Worm (Caenorhabditis elegans) whole organism, L4 larva: ENCODE results near the gene gyf-1.
A peak's percentile ranks its signal among the peaks of the same experiment; 100 is the strongest.

Experiments
- F26F4.8 ChIP-seq: fragments of 200-800 bp; sonication (Bioruptor generic); conservative IDR thresholded peaks from 2 replicates; pipeline ENCODE4 v1.3.6; 2022; ENCODE audit warnings: missing genetic modification characterization, missing compliant biosample characterization
- R02D3.7 ChIP-seq: fragments of 150-350 bp; sonication (generic microtip); optimal IDR thresholded peaks from 3 replicates; lab custom pipeline; 2014; ENCODE audit warnings: missing biosample characterization, missing genetic modification characterization
- T26A8.4 ChIP-seq: fragments of 200-800 bp; sonication (Bioruptor generic); IDR thresholded peaks from 2 replicates; pipeline ENCODE4 v1.3.6; 2022; ENCODE audit warnings: missing genetic modification characterization, missing compliant biosample characterization
- ZK337.2 ChIP-seq: fragments of 200-800 bp; sonication (Bioruptor generic); IDR thresholded peaks from 2 replicates; pipeline ENCODE4 v1.3.6; 2022; ENCODE audit warnings: missing genetic modification reagents, missing genetic modification characterization, missing compliant biosample characterization
- aha-1 ChIP-seq: fragments of 150-350 bp; peaks from one replicate; lab custom pipeline; 2014; ENCODE audit warnings: missing biosample characterization, missing genetic modification characterization
- ama-1 ChIP-seq: fragments of 150-350 bp; optimal IDR thresholded peaks from 2 replicates; lab custom pipeline; 2014; ENCODE audit warnings: inconsistent platforms, mixed read lengths
- attf-4 ChIP-seq: sonication (generic microtip); optimal IDR thresholded peaks from 3 replicates; lab custom pipeline; 2017; ENCODE audit warnings: missing biosample characterization, missing genetic modification characterization
- ceh-20 ChIP-seq: fragments of 200-800 bp; sonication (Bioruptor generic); IDR thresholded peaks from 2 replicates; pipeline ENCODE4 v1.3.6; 2022; ENCODE audit warnings: missing genetic modification reagents, missing genetic modification characterization, missing compliant biosample characterization
- ceh-28 ChIP-seq: fragments of 150-350 bp; optimal IDR thresholded peaks from 2 replicates; lab custom pipeline; 2014; ENCODE audit warnings: missing biosample characterization, missing genetic modification reagents, missing genetic modification characterization
- ceh-82 ChIP-seq: sonication (generic microtip); optimal IDR thresholded peaks from 2 replicates; lab custom pipeline; 2017; ENCODE audit warnings: missing biosample characterization, missing genetic modification characterization
- cey-2 ChIP-seq: sonication (generic microtip); optimal IDR thresholded peaks from 3 replicates; lab custom pipeline; 2017; ENCODE audit warnings: missing genetic modification characterization, mild to moderate bottlenecking, missing compliant biosample characterization, antibody characterized with exemption, borderline replicate concordance; ENCODE audit not compliant: insufficient read depth
- daf-16 ChIP-seq, 3 experiments: sonication (generic microtip); optimal IDR thresholded peaks; 2 replicates each; lab custom pipeline; 2016 to 2017; ENCODE audit warnings: missing genetic modification characterization in 3 of 3, missing genetic modification reagents in 3 of 3, mild to moderate bottlenecking in 2 of 3, missing compliant biosample characterization in 2 of 3, missing biosample characterization in 1 of 3, moderate library complexity in 1 of 3
- dmd-9 ChIP-seq: fragments of 200-800 bp; sonication (Bioruptor generic); IDR thresholded peaks from 2 replicates; pipeline ENCODE4 v1.3.6; 2022; ENCODE audit warnings: missing genetic modification reagents, missing genetic modification characterization, missing compliant biosample characterization
- dve-1 ChIP-seq: sonication (generic microtip); optimal IDR thresholded peaks from 2 replicates; lab custom pipeline; 2017; ENCODE audit warnings: antibody characterized with exemption, mild to moderate bottlenecking, missing genetic modification characterization, missing compliant biosample characterization; ENCODE audit not compliant: insufficient read depth
- fos-1 ChIP-seq: fragments of 150-350 bp; optimal IDR thresholded peaks from 2 replicates; lab custom pipeline; 2014; ENCODE audit warnings: missing biosample characterization, missing genetic modification characterization
- hlh-30 ChIP-seq: sonication (generic microtip); optimal IDR thresholded peaks from 2 replicates; lab custom pipeline; 2017; ENCODE audit warnings: antibody characterized with exemption, mild to moderate bottlenecking, missing genetic modification characterization, missing compliant biosample characterization; ENCODE audit not compliant: insufficient read depth
- hmg-1.1 ChIP-seq: fragments of 200-800 bp; sonication (Bioruptor generic); IDR thresholded peaks from 2 replicates; pipeline ENCODE4 v1.3.6; 2022; ENCODE audit warnings: missing genetic modification reagents, missing genetic modification characterization, missing compliant biosample characterization
- jun-1 ChIP-seq: fragments of 150-350 bp; optimal IDR thresholded peaks from 2 replicates; lab custom pipeline; 2014; ENCODE audit warnings: missing biosample characterization, missing genetic modification reagents, missing genetic modification characterization
- lsy-2 ChIP-seq, 2 experiments: fragments of 150-350 bp in 1 of 2; sonication (generic microtip) in 1 of 2; optimal IDR thresholded peaks; 2 replicates each; lab custom pipeline; 2014 to 2017; ENCODE audit warnings: missing biosample characterization in 2 of 2, missing genetic modification characterization in 2 of 2
- mes-2 ChIP-seq: sonication (generic microtip); optimal IDR thresholded peaks from 2 replicates; lab custom pipeline; 2016; ENCODE audit warnings: missing genotype, mild to moderate bottlenecking, missing genetic modification characterization, missing compliant biosample characterization; ENCODE audit not compliant: poor library complexity, severe bottlenecking
- nhr-10 ChIP-seq: fragments of 150-350 bp; optimal IDR thresholded peaks from 2 replicates; lab custom pipeline; 2014; ENCODE audit warnings: missing biosample characterization, missing genetic modification characterization
- nhr-102 ChIP-seq: sonication (generic microtip); optimal IDR thresholded peaks from 2 replicates; lab custom pipeline; 2016; ENCODE audit warnings: mild to moderate bottlenecking, missing genetic modification characterization, moderate library complexity, missing compliant biosample characterization
- nhr-237 ChIP-seq: sonication (generic microtip); optimal IDR thresholded peaks from 2 replicates; lab custom pipeline; 2017; ENCODE audit warnings: missing biosample characterization, missing genetic modification characterization
- nhr-28 ChIP-seq: fragments of 150-350 bp; optimal IDR thresholded peaks from 2 replicates; lab custom pipeline; 2014; ENCODE audit warnings: missing biosample characterization, missing genetic modification characterization
- nhr-41 ChIP-seq: fragments of 200-800 bp; sonication (Bioruptor generic); IDR thresholded peaks from 2 replicates; pipeline ENCODE4 v1.3.6; 2022; ENCODE audit warnings: missing genetic modification reagents, missing genetic modification characterization, missing compliant biosample characterization
- nhr-48 ChIP-seq: sonication (generic microtip); optimal IDR thresholded peaks from 2 replicates; lab custom pipeline; 2016; ENCODE audit warnings: mild to moderate bottlenecking, missing genetic modification characterization, missing compliant biosample characterization
- nhr-76 ChIP-seq: fragments of 150-350 bp; optimal IDR thresholded peaks from 2 replicates; lab custom pipeline; 2014; ENCODE audit warnings: missing biosample characterization, missing genetic modification characterization
- pha-4 ChIP-seq, 2 experiments: fragments of 150-350 bp in 1 of 2; fragments of 200-800 bp in 1 of 2; sonication (Bioruptor generic) in 1 of 2; IDR thresholded peaks in 1 of 2; optimal IDR thresholded peaks in 1 of 2; 2 replicates each; pipeline versions ENCODE4 v1.3.6 to Lab custom; 2014 to 2022; ENCODE audit warnings: missing genetic modification characterization in 2 of 2, missing genetic modification reagents in 2 of 2, missing biosample characterization in 1 of 2, missing compliant biosample characterization in 1 of 2
- php-3 ChIP-seq: fragments of 200-800 bp; sonication (Bioruptor generic); IDR thresholded peaks from 2 replicates; pipeline ENCODE4 v1.3.6; 2022; ENCODE audit warnings: missing genetic modification reagents, missing genetic modification characterization, missing compliant biosample characterization
- sdz-12 ChIP-seq: fragments of 200-800 bp; sonication (Bioruptor generic); optimal IDR thresholded peaks from 2 replicates; lab custom pipeline; 2018; ENCODE audit warnings: mild to moderate bottlenecking, missing genetic modification characterization, missing compliant biosample characterization
- snpc-1.2 ChIP-seq: fragments of 200-800 bp; sonication (Bioruptor generic); IDR thresholded peaks from 2 replicates; pipeline ENCODE4 v1.3.6; 2022; ENCODE audit warnings: missing genetic modification reagents, missing genetic modification characterization, missing compliant biosample characterization
- tra-1 ChIP-seq: fragments of 200-800 bp; sonication (Bioruptor generic); IDR thresholded peaks from 2 replicates; pipeline ENCODE4 v1.3.6; 2022; ENCODE audit warnings: missing genetic modification reagents, missing genetic modification characterization, missing compliant biosample characterization
- unc-130 ChIP-seq: sonication (generic microtip); optimal IDR thresholded peaks from 2 replicates; lab custom pipeline; 2016; ENCODE audit warnings: missing genetic modification reagents, missing genetic modification characterization, missing compliant biosample characterization
- unc-39 ChIP-seq: sonication (generic microtip); optimal IDR thresholded peaks from 2 replicates; lab custom pipeline; 2017; ENCODE audit warnings: missing biosample characterization, missing genetic modification characterization
- unc-62 ChIP-seq, 3 experiments: fragments of 150-350 bp in 1 of 3; sonication (generic microtip); optimal IDR thresholded peaks in 2 of 3; peaks in 1 of 3; 1 replicate in 1 of 3; 2 replicates in 2 of 3; lab custom pipeline; 2014 to 2017; ENCODE audit warnings: missing biosample characterization in 3 of 3, missing genetic modification characterization in 3 of 3, missing genetic modification reagents in 3 of 3, missing genotype in 1 of 3
- zfp-2 ChIP-seq: sonication (generic microtip); optimal IDR thresholded peaks from 2 replicates; lab custom pipeline; 2016; ENCODE audit warnings: mild to moderate bottlenecking, missing genetic modification characterization, missing compliant biosample characterization
- zip-2 ChIP-seq: fragments of 150-350 bp; optimal IDR thresholded peaks from 2 replicates; lab custom pipeline; 2014; ENCODE audit warnings: missing biosample characterization, missing genetic modification characterization
- ztf-11 ChIP-seq: fragments of 150-350 bp; optimal IDR thresholded peaks from 2 replicates; lab custom pipeline; 2014; ENCODE audit warnings: missing biosample characterization, missing genetic modification characterization
- ztf-7 ChIP-seq: fragments of 150-350 bp; optimal IDR thresholded peaks from 2 replicates; lab custom pipeline; 2014; ENCODE audit warnings: missing biosample characterization, missing genetic modification characterization

gyf-1 gene

DNA sequence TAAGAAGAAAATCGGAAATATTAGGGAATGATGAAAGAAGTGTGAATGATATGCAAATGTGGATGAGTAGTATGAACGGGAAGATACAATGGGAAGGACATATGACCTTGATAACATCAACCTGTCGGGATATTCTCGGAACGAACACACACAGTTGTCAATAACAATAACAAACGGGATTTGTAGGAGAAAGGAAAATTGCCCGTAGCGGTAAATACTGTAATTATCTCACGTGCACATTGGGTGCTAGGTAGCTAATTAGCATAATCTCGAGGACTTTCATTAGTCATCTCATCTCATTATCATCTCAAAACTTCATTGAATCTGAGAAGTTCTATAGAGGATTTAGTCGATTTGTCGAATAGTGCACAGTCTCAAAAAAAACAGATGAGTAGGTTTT is 29.0 kb downstream of the gyf-1 start:
- no peak for TF ChIP-seq ZK337.2
- TF ChIP-seq T26A8.4 (GFP tag; lab: Robert Waterston, UW) = no peak
- no peak for TF ChIP-seq nhr-48 (tag; lab: Kevin White, UChicago)
- no peak for TF ChIP-seq zip-2 (tag; lab: Kevin White, UChicago)
- no peak for TF ChIP-seq R02D3.7 (tag; lab: Kevin White, UChicago)
- TF ChIP-seq hmg-1.1 (GFP tag; lab: Robert Waterston, UW) = no peak
- TF ChIP-seq aha-1 (tag; lab: Kevin White, UChicago) = peak; percentile 45
- no peak for TF ChIP-seq tra-1

DNA sequence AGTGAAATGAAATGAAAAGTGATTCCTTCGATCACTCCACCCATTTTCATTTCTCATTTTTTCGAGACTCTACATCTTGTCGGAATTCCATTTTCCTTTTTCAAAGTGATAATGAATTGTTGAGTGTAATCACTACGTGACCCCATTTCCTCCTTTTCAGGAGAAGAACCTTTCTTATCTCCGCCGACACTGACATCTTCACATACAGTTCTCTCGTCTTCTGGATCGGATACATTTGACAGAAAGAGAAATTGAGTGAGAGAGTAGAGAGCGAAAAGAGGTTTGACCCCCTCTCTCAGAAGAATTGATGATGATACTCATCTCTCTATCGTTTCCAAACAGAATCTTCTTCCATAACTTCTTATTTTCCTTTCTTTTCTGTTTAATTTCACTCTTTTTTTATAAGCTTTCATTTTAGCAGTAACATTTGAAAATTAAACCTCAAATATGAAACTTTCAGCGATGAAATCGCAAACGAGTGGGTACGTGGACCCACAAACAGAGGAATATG is 29.9 kb downstream of the gyf-1 start, which contains the start of gene dpy-2:
dpy-2 (plus strand) TSS at position 461 of the 511 bp plus-strand sequence.
- TF ChIP-seq hlh-30 (no peak), nhr-28 (tag; lab: Kevin White, UChicago) (peak; percentile 13), nhr-41 (GFP tag; lab: Robert Waterston, UW) (no peak), dmd-9 (no peak), nhr-10 (tag; lab: Kevin White, UChicago) (no peak), ceh-20 (no peak), unc-62 (GFP tag; optimal IDR thresholded peaks at IDR 0.05 in 1 of 2; lab: Kevin White, UChicago) (peak in 1 of 2 experiments; percentile 61), unc-62 (tag; optimal IDR thresholded peaks at IDR 0.05; lab: Kevin White, UChicago) (no peak), aha-1 (tag; lab: Kevin White, UChicago) (peak; percentile 42), ama-1 (no peak), ztf-7 (no peak)
- TF ChIP-seq, all 104 proteins: peak for 3

DNA sequence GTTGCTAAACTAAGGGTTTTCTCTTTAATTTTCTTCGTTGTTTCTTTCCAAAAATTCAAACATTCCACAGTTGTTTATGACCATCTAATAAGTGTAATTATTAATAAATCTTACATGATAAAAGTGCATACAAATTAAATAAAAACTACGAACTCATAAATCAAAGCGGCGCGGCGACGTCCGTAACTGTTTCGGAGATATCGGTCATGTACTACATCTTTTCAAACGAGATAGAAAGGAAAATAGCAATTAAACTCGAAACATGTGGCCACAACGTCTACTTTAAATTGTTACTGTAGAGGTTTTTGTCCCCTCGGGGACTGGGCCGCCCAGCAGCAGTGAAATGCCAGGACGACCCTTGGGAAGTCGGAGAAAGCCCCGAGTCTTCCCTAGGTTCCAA is 31.8 kb downstream of the gyf-1 start:
- TF ChIP-seq ceh-28 (tag; lab: Kevin White, UChicago) = no peak
- TF ChIP-seq nhr-102 (tag; lab: Kevin White, UChicago) = no peak
- no peak for TF ChIP-seq sdz-12 (GFP tag; lab: Kevin White, UChicago)
- no peak for TF ChIP-seq unc-130
- no peak for TF ChIP-seq nhr-41 (GFP tag; lab: Robert Waterston, UW)

DNA sequence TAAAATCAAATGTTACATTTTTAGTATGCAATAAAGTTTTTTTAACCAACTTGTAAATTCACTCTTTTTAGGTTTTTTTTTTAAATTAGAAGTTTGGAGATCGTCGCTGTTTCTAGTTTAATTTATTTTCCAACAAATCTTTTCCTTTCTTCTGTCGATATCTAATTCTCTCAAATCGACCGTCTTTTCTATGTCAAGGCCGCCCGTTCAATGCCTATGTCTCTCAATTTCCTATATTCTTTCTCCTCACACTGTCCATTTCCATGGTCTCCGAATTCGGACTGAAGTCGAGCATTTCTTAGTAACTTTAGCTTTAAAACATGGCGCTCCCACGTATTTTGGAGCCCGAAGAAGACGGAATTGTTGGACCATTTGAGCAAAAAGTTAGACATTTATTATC is 32.6 kb downstream of the gyf-1 start, which contains the start of the genes T14B4.5 and T14B4.20:
T14B4.5 (plus strand) TSS at position 226 of the 400 bp plus-strand sequence.
T14B4.20 (plus strand) TSS at position 264 of the 400 bp plus-strand sequence.
- TF ChIP-seq ZK337.2 (no peak), T26A8.4 (GFP tag; lab: Robert Waterston, UW) (no peak), daf-16 (GFP tag; optimal IDR thresholded peaks at IDR 0.05; lab: Kevin White, UChicago) (no peak), daf-16 (tag; optimal IDR thresholded peaks at IDR 0.05; lab: Kevin White, UChicago) (no peak), php-3 (no peak), ceh-82 (tag; lab: Kevin White, UChicago) (no peak), unc-39 (tag; lab: Kevin White, UChicago) (no peak)

DNA sequence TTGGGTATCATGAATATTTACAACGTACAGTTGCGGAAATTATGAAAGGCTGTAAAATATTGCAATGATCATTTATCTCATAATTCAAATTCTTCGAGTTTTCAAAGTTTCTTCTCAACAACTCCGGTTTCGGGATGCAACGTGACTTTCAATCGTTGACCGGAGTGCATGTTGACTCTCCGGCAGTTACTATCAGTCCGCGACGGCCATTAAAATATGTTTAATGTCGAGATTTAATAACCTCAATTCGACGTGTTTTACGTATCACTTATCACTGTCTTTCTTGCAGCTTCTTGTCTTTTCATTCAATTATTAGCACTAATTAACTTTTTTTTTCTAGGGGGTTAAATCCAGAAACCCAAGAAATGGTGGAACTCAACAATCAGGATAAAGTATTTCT is 34.2 kb downstream of the gyf-1 start, which contains the start of gene tsp-10:
tsp-10 (plus strand) TSS at position 366 of the 400 bp plus-strand sequence.
- TF ChIP-seq snpc-1.2 = no peak
- TF ChIP-seq dve-1 = peak; percentile 30
- 0 out of 2 replicates have a peak, but pooled peaks have one; percentile 37 for TF ChIP-seq php-3
- peak; percentile 4 for TF ChIP-seq nhr-28 (tag; lab: Kevin White, UChicago)
- TF ChIP-seq daf-16 (GFP tag; optimal IDR thresholded peaks at IDR 0.05; lab: Kevin White, UChicago) = no peak
- TF ChIP-seq daf-16 (tag; optimal IDR thresholded peaks at IDR 0.05; lab: Kevin White, UChicago) = peak; percentile 65
- no peak for TF ChIP-seq tra-1
- TF ChIP-seq, all 104 proteins: peak for 4

DNA sequence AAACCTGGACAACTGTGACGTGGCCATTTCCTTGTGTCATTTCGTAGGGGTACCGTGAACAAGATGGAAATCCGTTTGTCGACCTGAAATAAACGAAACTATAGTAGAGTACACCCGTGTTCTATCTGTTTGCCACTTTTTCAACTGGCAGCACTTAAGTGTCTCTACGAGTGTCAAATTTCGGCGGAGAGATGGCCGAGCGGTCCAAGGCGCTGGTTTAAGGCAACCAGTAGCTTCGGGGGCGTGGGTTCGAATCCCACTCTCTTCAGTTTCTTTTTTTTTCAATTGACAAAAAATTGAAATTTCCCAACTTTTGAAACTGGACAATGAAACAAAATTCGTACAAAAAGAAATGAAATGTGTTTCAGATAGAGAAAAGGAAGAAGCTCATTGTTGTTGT is 37.5 kb downstream of the gyf-1 start:
- no peak for TF ChIP-seq fos-1
- TF ChIP-seq php-3 = no peak
- TF ChIP-seq zfp-2 = no peak
- peak; percentile 32 for TF ChIP-seq nhr-28 (tag; lab: Kevin White, UChicago)
- no peak for TF ChIP-seq jun-1 (tag; lab: Kevin White, UChicago)
- no peak for TF ChIP-seq F26F4.8 (GFP tag; lab: Robert Waterston, UW)
- 0 out of 2 replicates have a peak, but pooled peaks have one; percentile 48 for TF ChIP-seq ceh-20
- TF ChIP-seq attf-4 = no peak
- no peak for TF ChIP-seq nhr-48 (tag; lab: Kevin White, UChicago)
- no peak for TF ChIP-seq nhr-237 (tag; lab: Kevin White, UChicago)
- no peak; the same call in 1 of the 2 replicates for TF ChIP-seq pha-4 (GFP tag; IDR thresholded peaks at IDR 0.05; lab: Robert Waterston, UW)
- no peak for TF ChIP-seq pha-4 (tag; optimal IDR thresholded peaks at IDR 0.05; lab: Kevin White, UChicago)
- peak in 1 of 2 experiments; percentile 3 for TF ChIP-seq lsy-2 (tag; optimal IDR thresholded peaks at IDR 0.05; lab: Kevin White, UChicago)
- no peak for TF ChIP-seq R02D3.7 (tag; lab: Kevin White, UChicago)
- peak; percentile 50 for TF ChIP-seq mes-2
- TF ChIP-seq hmg-1.1 (GFP tag; lab: Robert Waterston, UW) = peak; percentile 68
- TF ChIP-seq ztf-11 (tag; lab: Kevin White, UChicago) = no peak
- no peak for TF ChIP-seq cey-2 (tag; lab: Kevin White, UChicago)
- TF ChIP-seq nhr-76 = no peak
